Fruit fly (Drosophila melanogaster): ENCODE measurements around the gene CG7453.
A peak's percentile ranks its signal among the peaks of the same experiment; 100 is the strongest.

CG7453 gene

DNA sequence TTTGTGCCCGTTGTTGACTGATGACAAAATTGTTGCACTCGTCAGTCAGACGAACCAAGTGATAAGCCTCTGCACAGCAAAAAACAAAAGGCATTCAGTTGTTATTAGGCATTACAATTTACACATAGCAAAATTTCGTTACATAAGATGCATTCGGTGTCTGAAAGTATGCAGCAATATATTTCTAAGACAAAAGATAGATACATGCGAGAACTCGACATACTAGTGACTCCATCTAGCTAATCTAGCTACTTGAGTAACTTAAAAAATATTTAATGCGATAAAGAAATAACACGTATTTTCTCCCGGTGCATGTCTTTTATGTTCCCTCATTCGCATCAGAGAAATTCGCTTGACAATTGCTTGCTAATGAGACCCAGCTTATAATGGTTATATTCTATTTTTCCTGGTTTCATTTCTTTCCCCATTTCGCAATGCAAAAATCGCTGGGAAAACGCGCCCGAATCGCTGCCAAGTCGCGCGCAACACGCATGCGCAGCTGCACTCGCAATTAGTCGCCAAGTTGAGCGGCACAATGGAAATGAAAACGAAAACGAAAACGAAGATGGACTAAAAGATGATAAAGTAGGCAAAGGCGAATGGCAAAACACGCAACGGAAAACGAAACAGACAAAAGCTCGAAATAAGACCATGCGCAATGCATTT is 17.6 kb upstream of the CG7453 start (continued):
- TF ChIP-seq unpg (GFP tag; optimal IDR thresholded peaks at IDR 0.05) (peak; percentile 40), Awh (GFP tag; IDR thresholded peaks at IDR 0.05) (no peak), CG32767 (GFP tag; IDR thresholded peaks at IDR 0.05) (no peak), cad (GFP tag; optimal IDR thresholded peaks at IDR 0.05) (no peak), croc (GFP tag; conservative IDR thresholded peaks at IDR 0.05) (no peak), Ssrp (tag; optimal IDR thresholded peaks at IDR 0.05) (peak; percentile 12), dmrt11E (tag; optimal IDR thresholded peaks at IDR 0.05) (peak; percentile 11), CG2889 (GFP tag; IDR thresholded peaks at IDR 0.05) (no peak), CG2116 (GFP tag; optimal IDR thresholded peaks at IDR 0.05) (no peak), CG2202 (tag; optimal IDR thresholded peaks at IDR 0.05) (no peak), CG7839 (tag; optimal IDR thresholded peaks at IDR 0.05) (peak; percentile 44), PHDP (tag; optimal IDR thresholded peaks at IDR 0.05) (peak; percentile 19), sens-2 (GFP tag; IDR thresholded peaks at IDR 0.05) (no peak), pho (GFP tag; optimal IDR thresholded peaks at IDR 0.05) (no peak), gem (tag; optimal IDR thresholded peaks at IDR 0.05) (peak; percentile 53), Mes4 (GFP tag; optimal IDR thresholded peaks at IDR 0.05) (no peak)

DNA sequence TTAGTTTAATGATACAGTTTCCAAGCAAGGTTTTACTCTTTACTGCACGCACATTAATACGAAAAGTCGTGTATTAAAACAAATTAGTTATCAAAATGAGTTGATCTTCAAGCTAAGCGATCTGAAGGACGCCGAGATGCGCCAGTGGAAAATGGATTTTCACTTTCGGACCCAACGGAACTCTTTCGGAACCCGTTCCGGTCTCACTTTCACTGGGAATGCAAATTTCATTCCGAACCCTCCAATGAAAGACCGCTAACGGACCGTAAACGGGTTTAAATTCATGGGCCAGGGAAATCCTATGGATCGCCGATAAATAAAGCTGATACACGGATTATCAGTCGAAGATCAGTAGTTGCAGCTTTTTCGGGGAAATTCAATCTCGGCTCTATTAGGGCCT is 16.5 kb upstream of the CG7453 start:
- TF ChIP-seq Vsx1 (GFP tag; optimal IDR thresholded peaks at IDR 0.05) (no peak), Hey (tag; optimal IDR thresholded peaks at IDR 0.05) (no peak), Blimp-1 (GFP tag; optimal IDR thresholded peaks at IDR 0.05) (peak; percentile 93), CG8924 (tag; optimal IDR thresholded peaks at IDR 0.05) (no peak), Mad (GFP tag; optimal IDR thresholded peaks at IDR 0.05) (no peak), Bgb (GFP tag; IDR thresholded peaks at IDR 0.05; ENCODE audit: partially characterized antibody) (no peak), sens (GFP tag) (peak; percentile 45), grn (GFP tag; optimal IDR thresholded peaks at IDR 0.05) (peak; percentile 13), oc (tag; optimal IDR thresholded peaks at IDR 0.05) (peak; percentile 41), CG6791 (GFP tag; IDR thresholded peaks at IDR 0.05; ENCODE audit: partially characterized antibody) (0 out of 3 replicates have a peak, but pooled peaks have one; percentile 22)

DNA sequence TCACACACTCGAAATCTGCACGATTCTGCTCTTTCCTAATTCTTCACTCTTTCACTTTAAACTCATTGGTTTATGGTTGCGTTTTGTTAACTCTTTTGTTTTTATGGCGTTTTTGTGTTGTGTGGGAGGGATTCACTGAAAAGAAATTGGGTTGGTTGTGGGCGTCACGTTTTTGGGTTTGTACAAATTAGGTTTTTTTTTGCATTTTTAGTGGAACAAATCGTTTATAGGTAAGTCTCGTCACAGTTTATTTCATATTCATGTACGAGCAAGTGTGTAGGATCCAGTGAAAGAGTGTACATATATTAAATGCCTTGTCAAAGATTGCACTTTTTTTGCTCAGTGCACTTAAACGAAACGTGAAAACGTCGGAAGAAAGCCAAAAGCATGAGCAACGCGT is 15.2 kb upstream of the CG7453 start:
- TF ChIP-seq Meics (GFP tag; optimal IDR thresholded peaks at IDR 0.05) (peak; percentile 21), Sox100B (GFP tag; optimal IDR thresholded peaks at IDR 0.05) (peak; percentile 20), Max (GFP tag; optimal IDR thresholded peaks at IDR 0.05) (no peak), Hand (GFP tag; optimal IDR thresholded peaks at IDR 0.05) (no peak), CG7556 (GFP tag; optimal IDR thresholded peaks at IDR 0.05) (peak; percentile 18), CG30431 (GFP tag; optimal IDR thresholded peaks at IDR 0.05) (no peak), CG12744 (GFP tag; optimal IDR thresholded peaks at IDR 0.05) (no peak), CG14710 (tag; optimal IDR thresholded peaks at IDR 0.05) (no peak), CG13287 (GFP tag; IDR thresholded peaks at IDR 0.05; ENCODE audit: partially characterized antibody) (no peak), CG42726 (GFP tag; IDR thresholded peaks at IDR 0.05; ENCODE audit: partially characterized antibody) (no peak), knrl (GFP tag; IDR thresholded peaks at IDR 0.05; ENCODE audit: partially characterized antibody) (no peak), ATbp (GFP tag; optimal IDR thresholded peaks at IDR 0.05) (peak; percentile 28), Oaz (GFP tag; IDR thresholded peaks at IDR 0.05) (no peak), Lim3 (GFP tag; IDR thresholded peaks at IDR 0.05) (no peak), Hr51 (GFP tag; optimal IDR thresholded peaks at IDR 0.05) (peak in 1 of 2 experiments; percentile 55), ara (GFP tag; IDR thresholded peaks at IDR 0.05) (no peak), Jarid2 (GFP tag; optimal IDR thresholded peaks at IDR 0.05) (no peak), CG8765 (GFP tag; IDR thresholded peaks at IDR 0.05) (no peak), Dp (GFP tag; optimal IDR thresholded peaks at IDR 0.05) (no peak), abd-A (tag; optimal IDR thresholded peaks at IDR 0.05) (no peak), CG9817 (tag; optimal IDR thresholded peaks at IDR 0.05) (no peak), CG12219 (GFP tag; optimal IDR thresholded peaks at IDR 0.05) (no peak)
